Fruit fly (Drosophila melanogaster) whole organism, embryonic: ENCODE measurements around the gene LManV.

ENCODE experiments used
- ATbp ChIP-seq: fragments of 200-800 bp; sonication (Bioruptor generic); optimal IDR thresholded peaks from 2 replicates; lab custom pipeline; 2017; ENCODE audit warnings: missing biosample characterization, mild to moderate bottlenecking, missing genetic modification characterization, missing genetic modification reagents
- B-H2 ChIP-seq: fragments of 200-800 bp; sonication (Bioruptor generic); optimal IDR thresholded peaks from 2 replicates; lab custom pipeline; 2018; ENCODE audit warnings: missing biosample characterization, mild to moderate bottlenecking, missing genetic modification characterization
- Blimp-1 ChIP-seq: fragments of 200-800 bp; sonication (Bioruptor generic); optimal IDR thresholded peaks from 3 replicates; lab custom pipeline; 2018; ENCODE audit warnings: missing biosample characterization, missing genetic modification characterization, mild to moderate bottlenecking, moderate library complexity, missing genetic modification reagents
- CG10147 ChIP-seq: fragments of 200-800 bp; sonication (Bioruptor generic); optimal IDR thresholded peaks from 2 replicates; lab custom pipeline; 2019; ENCODE audit warnings: missing biosample characterization, mild to moderate bottlenecking, missing genetic modification characterization, moderate library complexity
- CG1024 ChIP-seq: fragments of 200-800 bp; sonication (Bioruptor generic); IDR thresholded peaks from 2 replicates; pipeline ENCODE4 v1.3.6; 2022; ENCODE audit warnings: missing biosample characterization, missing genetic modification characterization
- CG10366 ChIP-seq: fragments of 200-800 bp; sonication (Bioruptor generic); IDR thresholded peaks from 2 replicates; pipeline ENCODE4 v1.3.6; 2022; ENCODE audit warnings: missing biosample characterization, missing genetic modification characterization
- CG10543 ChIP-seq: fragments of 200-800 bp; sonication (Bioruptor generic); optimal IDR thresholded peaks from 3 replicates; lab custom pipeline; 2017; ENCODE audit warnings: missing biosample characterization, mild to moderate bottlenecking, missing genetic modification characterization, moderate library complexity
- CG11456 ChIP-seq: fragments of 200-800 bp; sonication (Bioruptor generic); IDR thresholded peaks from 3 replicates; pipeline ENCODE4 v1.3.6; 2022; ENCODE audit warnings: missing biosample characterization, missing genetic modification characterization
- CG15479 ChIP-seq: fragments of 200-800 bp; sonication (Bioruptor generic); optimal IDR thresholded peaks from 3 replicates; lab custom pipeline; 2019; ENCODE audit warnings: missing biosample characterization, mild to moderate bottlenecking, missing genetic modification characterization, moderate library complexity
- CG1647 ChIP-seq: fragments of 200-800 bp; sonication (Bioruptor generic); optimal IDR thresholded peaks from 3 replicates; lab custom pipeline; 2016; ENCODE audit warnings: missing biosample characterization, missing genetic modification characterization
- CG17612 ChIP-seq: fragments of 200-800 bp; sonication (Bioruptor generic); IDR thresholded peaks from 2 replicates; pipeline ENCODE4 v1.3.6; 2022; ENCODE audit warnings: missing biosample characterization, missing genetic modification characterization
- CG1832 ChIP-seq: fragments of 200-800 bp; sonication (Bioruptor generic); optimal IDR thresholded peaks from 2 replicates; lab custom pipeline; 2017; ENCODE audit warnings: missing biosample characterization, mild to moderate bottlenecking, missing genetic modification characterization, inconsistent platforms
- CG31224 ChIP-seq: fragments of 200-800 bp; sonication (Bioruptor generic); IDR thresholded peaks from 2 replicates; pipeline ENCODE4 v1.3.6; 2022; ENCODE audit warnings: missing biosample characterization, missing genetic modification characterization
- CG33557 ChIP-seq: fragments of 200-800 bp; sonication (Bioruptor generic); optimal IDR thresholded peaks from 2 replicates; lab custom pipeline; 2019; ENCODE audit warnings: missing biosample characterization, mild to moderate bottlenecking, missing genetic modification characterization, moderate library complexity
- CG4282 ChIP-seq: fragments of 200-800 bp; sonication (Bioruptor generic); optimal IDR thresholded peaks from 2 replicates; lab custom pipeline; 2016; ENCODE audit warnings: missing biosample characterization, missing genetic modification characterization
- CG7839 ChIP-seq: fragments of 200-800 bp; sonication (Bioruptor generic); optimal IDR thresholded peaks from 3 replicates; lab custom pipeline; 2018; ENCODE audit warnings: missing biosample characterization, mild to moderate bottlenecking, missing genetic modification characterization, moderate library complexity
- CG8089 ChIP-seq: fragments of 200-800 bp; sonication (Bioruptor generic); optimal IDR thresholded peaks from 3 replicates; lab custom pipeline; 2016; ENCODE audit warnings: missing biosample characterization, missing genetic modification characterization
- CG8388 ChIP-seq: fragments of 200-800 bp; sonication (Bioruptor generic); optimal IDR thresholded peaks from 2 replicates; lab custom pipeline; 2019; ENCODE audit warnings: missing biosample characterization, mild to moderate bottlenecking, missing genetic modification characterization, moderate library complexity
- CG8944 ChIP-seq: fragments of 200-800 bp; sonication (Bioruptor generic); optimal IDR thresholded peaks from 3 replicates; lab custom pipeline; 2016; ENCODE audit warnings: missing biosample characterization, missing genetic modification characterization
- CG9437 ChIP-seq: fragments of 200-800 bp; sonication (Bioruptor generic); optimal IDR thresholded peaks from 2 replicates; lab custom pipeline; 2018; ENCODE audit warnings: missing biosample characterization, mild to moderate bottlenecking, missing genetic modification characterization
- CG9609 ChIP-seq: fragments of 200-800 bp; sonication (Bioruptor generic); optimal IDR thresholded peaks from 3 replicates; lab custom pipeline; 2016; ENCODE audit warnings: missing biosample characterization, missing genetic modification characterization
- Doc2 ChIP-seq: fragments of 200-800 bp; sonication (Bioruptor generic); IDR thresholded peaks from 2 replicates; pipeline ENCODE4 v1.3.6; 2022; ENCODE audit warnings: missing biosample characterization, missing genetic modification characterization
- Hmr ChIP-seq: fragments of 200-800 bp; sonication (Bioruptor generic); optimal IDR thresholded peaks from 3 replicates; lab custom pipeline; 2017; ENCODE audit warnings: mild to moderate bottlenecking, missing biosample characterization, missing genetic modification reagents, missing genetic modification characterization
- Max ChIP-seq: fragments of 200-800 bp; sonication (Bioruptor generic); optimal IDR thresholded peaks from 2 replicates; lab custom pipeline; 2016; ENCODE audit warnings: missing biosample characterization, mild to moderate bottlenecking, missing genetic modification characterization
- NFAT ChIP-seq: fragments of 200-800 bp; sonication (Bioruptor generic); IDR thresholded peaks from 2 replicates; pipeline ENCODE4 v1.3.6; 2022; ENCODE audit warnings: missing biosample characterization, missing genetic modification characterization
- Nf-YB ChIP-seq: fragments of 200-800 bp; sonication (Bioruptor generic); optimal IDR thresholded peaks from 3 replicates; lab custom pipeline; 2019; ENCODE audit warnings: missing biosample characterization, mild to moderate bottlenecking, missing genetic modification characterization, moderate library complexity
- Nf-YC ChIP-seq: fragments of 200-800 bp; optimal IDR thresholded peaks from 3 replicates; lab custom pipeline; 2019; ENCODE audit warnings: missing biosample characterization, mild to moderate bottlenecking, missing genetic modification characterization, moderate library complexity
- Ptx1 ChIP-seq: fragments of 200-800 bp; sonication (Bioruptor generic); IDR thresholded peaks from 2 replicates; pipeline ENCODE4 v1.3.6; 2022; ENCODE audit warnings: missing biosample characterization, missing genetic modification characterization
- Rx ChIP-seq: fragments of 200-800 bp; sonication (Bioruptor generic); IDR thresholded peaks from 2 replicates; pipeline ENCODE4 v1.3.6; 2022; ENCODE audit warnings: missing biosample characterization, missing genetic modification characterization
- Side ChIP-seq: fragments of 200-800 bp; sonication (Bioruptor generic); optimal IDR thresholded peaks from 2 replicates; lab custom pipeline; 2016; ENCODE audit warnings: missing biosample characterization, missing genetic modification characterization
- da ChIP-seq: fragments of 200-800 bp; sonication (Bioruptor generic); optimal IDR thresholded peaks from 2 replicates; lab custom pipeline; 2016; ENCODE audit warnings: missing biosample characterization, missing genetic modification characterization
- ewg ChIP-seq: fragments of 200-800 bp; sonication (Bioruptor generic); optimal IDR thresholded peaks from 3 replicates; lab custom pipeline; 2017; ENCODE audit warnings: mild to moderate bottlenecking, missing biosample characterization, missing genetic modification reagents, missing genetic modification characterization
- gsb-n ChIP-seq: fragments of 200-800 bp; sonication (Bioruptor generic); optimal IDR thresholded peaks from 3 replicates; lab custom pipeline; 2018; ENCODE audit warnings: missing biosample characterization, mild to moderate bottlenecking, missing genetic modification characterization
- gt ChIP-seq: fragments of 200-800 bp; sonication (Bioruptor generic); IDR thresholded peaks from 2 replicates; pipeline ENCODE4 v1.3.6; 2022; ENCODE audit warnings: missing biosample characterization, missing genetic modification characterization
- hkb ChIP-seq, 2 experiments: fragments of 200-800 bp in 1 of 2; fragments of >200 bp in 1 of 2; sonication (Bioruptor generic) in 1 of 2; IDR thresholded peaks in 1 of 2; optimal IDR thresholded peaks in 1 of 2; 2 replicates each; pipeline versions ENCODE4 v1.3.6 to Lab custom; 2017 to 2022; ENCODE audit warnings: missing biosample characterization in 1 of 2, missing genetic modification characterization in 1 of 2
- kni ChIP-seq: fragments of 200-800 bp; sonication (Bioruptor generic); optimal IDR thresholded peaks from 3 replicates; lab custom pipeline; 2017; ENCODE audit warnings: mild to moderate bottlenecking, missing biosample characterization, missing genetic modification reagents, missing genetic modification characterization
- lbe ChIP-seq: fragments of 200-800 bp; sonication (Bioruptor generic); optimal IDR thresholded peaks from 2 replicates; lab custom pipeline; 2016; ENCODE audit warnings: missing biosample characterization, mild to moderate bottlenecking, missing genetic modification characterization
- pros ChIP-seq: fragments of 200-800 bp; sonication (Bioruptor generic); optimal IDR thresholded peaks from 3 replicates; lab custom pipeline; 2019; ENCODE audit warnings: missing biosample characterization, mild to moderate bottlenecking, missing genetic modification characterization, moderate library complexity
- tgo ChIP-seq: fragments of 200-800 bp; sonication (Bioruptor generic); IDR thresholded peaks from 3 replicates; pipeline ENCODE4 v1.3.6; 2022; ENCODE audit warnings: missing biosample characterization, missing genetic modification characterization
- tll ChIP-seq, 2 experiments: fragments of 200-800 bp in 1 of 2; fragments of >200 bp in 1 of 2; sonication (Bioruptor generic) in 1 of 2; optimal IDR thresholded peaks; 2 replicates each; lab custom pipeline; 2017 to 2019; ENCODE audit warnings: missing biosample characterization in 2 of 2, missing genetic modification characterization in 2 of 2, mild to moderate bottlenecking in 1 of 2, moderate library complexity in 1 of 2
- tna ChIP-seq: fragments of 200-800 bp; sonication (Bioruptor generic); IDR thresholded peaks from 2 replicates; pipeline ENCODE4 v1.3.6; 2022; ENCODE audit warnings: missing biosample characterization, missing genetic modification characterization; ENCODE audit not compliant: partially characterized antibody
- twi ChIP-seq: fragments of 200-800 bp; optimal IDR thresholded peaks from 2 replicates; lab custom pipeline; 2019; ENCODE audit warnings: missing biosample characterization, mild to moderate bottlenecking, missing genetic modification characterization, moderate library complexity
- tx ChIP-seq: fragments of 200-800 bp; sonication (Bioruptor generic); optimal IDR thresholded peaks from 2 replicates; lab custom pipeline; 2016; ENCODE audit warnings: missing biosample characterization, missing genetic modification characterization
- vfl ChIP-seq: fragments of 200-800 bp; sonication (Bioruptor generic); optimal IDR thresholded peaks from 2 replicates; lab custom pipeline; 2016; ENCODE audit warnings: missing biosample characterization, missing genetic modification characterization
- zen ChIP-seq: fragments of 200-800 bp; sonication (Bioruptor generic); optimal IDR thresholded peaks from 3 replicates; lab custom pipeline; 2018; ENCODE audit warnings: missing biosample characterization, mild to moderate bottlenecking, missing genetic modification characterization, moderate library complexity

Gene LManV

dm6 chr2L:8825222-8825869, 49.3 kb upstream of the LManV start, which contains the start of gene SoxN (continued):
- TF ChIP-seq CG31224 (GFP tag; lab: Robert Waterston, UW) (no peak), tna (no peak), CG33557 (GFP tag; lab: Kevin White, UChicago) (no peak), lbe (GFP tag; lab: Kevin White, UChicago) (no peak), CG8089 (GFP tag; lab: Kevin White, UChicago) (no peak), Blimp-1 (GFP tag; lab: Kevin White, UChicago) (no peak), Rx (no peak), NFAT (GFP tag; lab: Robert Waterston, UW) (no peak; the same call in 1 of the 2 replicates)

- TF ChIP-seq CG4282 (no peak), CG9437 (no peak), CG1647 (no peak), Nf-YB (GFP tag; lab: Kevin White, UChicago) (peak; percentile 88), Hmr (GFP tag; lab: Kevin White, UChicago) (no peak), Nf-YC (tag; lab: Kevin White, UChicago) (peak; percentile 62), CG10543 (GFP tag; lab: Kevin White, UChicago) (no peak), Ptx1 (GFP tag; lab: Robert Waterston, UW) (no peak), hkb (optimal IDR thresholded peaks at IDR 0.05; lab: Kevin White, UChicago) (no peak), hkb (GFP tag; IDR thresholded peaks at IDR 0.05; lab: Robert Waterston, UW) (no peak)
Observed at dm6 chr2L:8820539-8820938, 44.5 kb upstream of the LManV start.

dm6 chr2L:8817343-8817742, 41.3 kb upstream of the LManV start:
- no peak for TF ChIP-seq CG17612 (GFP tag; lab: Robert Waterston, UW)
- no peak for TF ChIP-seq B-H2 (GFP tag; lab: Kevin White, UChicago)
- no peak for TF ChIP-seq tna
- no peak for TF ChIP-seq CG10543 (GFP tag; lab: Kevin White, UChicago)
- no peak for TF ChIP-seq CG11456 (GFP tag; lab: Robert Waterston, UW)
- TF ChIP-seq CG7839 (tag; lab: Kevin White, UChicago) = no peak
- no peak for TF ChIP-seq da (GFP tag; lab: Kevin White, UChicago)
- peak; percentile 80 for TF ChIP-seq Nf-YC (tag; lab: Kevin White, UChicago)
- TF ChIP-seq Side (GFP tag; lab: Kevin White, UChicago) = no peak
- TF ChIP-seq gt (GFP tag; lab: Robert Waterston, UW) = no peak
- peak; percentile 90 for TF ChIP-seq Nf-YB (GFP tag; lab: Kevin White, UChicago)
- no peak for TF ChIP-seq CG9437
- no peak for TF ChIP-seq twi (tag; lab: Kevin White, UChicago)
- TF ChIP-seq CG8944 (GFP tag; lab: Kevin White, UChicago) = no peak
- TF ChIP-seq Max (GFP tag; lab: Kevin White, UChicago) = no peak
- no peak for TF ChIP-seq CG10147 (GFP tag; lab: Kevin White, UChicago)
- no peak for TF ChIP-seq ATbp (GFP tag; lab: Kevin White, UChicago)
- peak; percentile 0 for TF ChIP-seq gsb-n

dm6 chr2L:8809812-8810211, 33.7 kb upstream of the LManV start:
- no peak for TF ChIP-seq CG9609 (GFP tag; lab: Kevin White, UChicago)
- TF ChIP-seq pros (GFP tag; lab: Kevin White, UChicago) = peak; percentile 80
- TF ChIP-seq CG1024 = no peak
- TF ChIP-seq tx (GFP tag; lab: Kevin White, UChicago) = no peak
- TF ChIP-seq CG8388 (GFP tag; lab: Kevin White, UChicago) = no peak
- TF ChIP-seq vfl (GFP tag; lab: Kevin White, UChicago) = peak; percentile 31
- peak; percentile 62 for TF ChIP-seq kni
- peak in 1 of 2 experiments; percentile 81 for TF ChIP-seq tll (GFP tag; optimal IDR thresholded peaks at IDR 0.05; lab: Kevin White, UChicago)
- no peak for TF ChIP-seq Doc2 (GFP tag; lab: Robert Waterston, UW)
- TF ChIP-seq CG15479 = peak; percentile 90
- TF ChIP-seq tgo (GFP tag; lab: Robert Waterston, UW) = no peak
- TF ChIP-seq ewg = no peak
- TF ChIP-seq zen (tag; lab: Kevin White, UChicago) = peak; percentile 70
- peak; percentile 57 for TF ChIP-seq CG1832
- TF ChIP-seq CG10366 (GFP tag; lab: Robert Waterston, UW) = no peak
